Fruit fly (Drosophila melanogaster): ENCODE measurements around the gene CG34316.
A peak's percentile ranks its signal among the peaks of the same experiment; 100 is the strongest.

The CG34316 gene

dm6 chr3R:15229329-15229876 lies 982 bp upstream of the CG34316 start, which contains the start of the genes Art3 and mRpS10 (continued):
- TF ChIP-seq HLHmδ (GFP tag; optimal IDR thresholded peaks at IDR 0.05), result no peak
- TF ChIP-seq trem (tag; optimal IDR thresholded peaks at IDR 0.05), result peak; percentile 98
- TF ChIP-seq prd (optimal IDR thresholded peaks at IDR 0.05), result no peak
- TF ChIP-seq prd (GFP tag; IDR thresholded peaks at IDR 0.05), result peak; percentile 100
- peak; percentile 99 for TF ChIP-seq Blimp-1 (GFP tag; optimal IDR thresholded peaks at IDR 0.05)
- TF ChIP-seq maf-S (GFP tag; optimal IDR thresholded peaks at IDR 0.05), result peak; percentile 100
- peak; percentile 100 for TF ChIP-seq Asciz (GFP tag; optimal IDR thresholded peaks at IDR 0.05)
- TF ChIP-seq ato (GFP tag; IDR thresholded peaks at IDR 0.05; ENCODE audit: partially characterized antibody), result no peak
- TF ChIP-seq zfh1 (GFP tag; IDR thresholded peaks at IDR 0.05), result peak; percentile 100
- TF ChIP-seq seq (GFP tag; IDR thresholded peaks at IDR 0.05), result peak; percentile 100
- peak; percentile 100 for TF ChIP-seq mirr (GFP tag; optimal IDR thresholded peaks at IDR 0.05)
- peak; percentile 96 for TF ChIP-seq Myb (GFP tag; optimal IDR thresholded peaks at IDR 0.05)
- peak; percentile 100 for TF ChIP-seq CG12942 (GFP tag; optimal IDR thresholded peaks at IDR 0.05)
- TF ChIP-seq bowl (GFP tag; IDR thresholded peaks at IDR 0.05), result peak; percentile 99
- peak; percentile 99 for TF ChIP-seq CG10565 (GFP tag; optimal IDR thresholded peaks at IDR 0.05)
- peak; percentile 93 for TF ChIP-seq crol (GFP tag; IDR thresholded peaks at IDR 0.05)
- peak; percentile 100 for TF ChIP-seq C15 (GFP tag; IDR thresholded peaks at IDR 0.05)
- TF ChIP-seq kay (GFP tag; optimal IDR thresholded peaks at IDR 0.05), result peak; percentile 100
- TF ChIP-seq fru (optimal IDR thresholded peaks at IDR 0.05), result no peak
- TF ChIP-seq Dip2 (GFP tag; IDR thresholded peaks at IDR 0.05), result peak; percentile 84
- TF ChIP-seq Trl (optimal IDR thresholded peaks at IDR 0.05), result no peak
- peak; percentile 100 for TF ChIP-seq Trl (GFP tag; optimal IDR thresholded peaks at IDR 0.05)
- peak; percentile 100 for TF ChIP-seq CG5953 (GFP tag; IDR thresholded peaks at IDR 0.05)
- peak; percentile 100 for TF ChIP-seq CG31441 (GFP tag; IDR thresholded peaks at IDR 0.05)
- TF ChIP-seq Doc2 (GFP tag; IDR thresholded peaks at IDR 0.05), result peak; percentile 99
- peak; percentile 100 for TF ChIP-seq sisA (GFP tag; IDR thresholded peaks at IDR 0.05)
- peak; percentile 100 for TF ChIP-seq HLH54F (GFP tag; optimal IDR thresholded peaks at IDR 0.05)
- peak; percentile 98 for TF ChIP-seq wek (GFP tag; optimal IDR thresholded peaks at IDR 0.05)
- TF ChIP-seq kah (GFP tag; optimal IDR thresholded peaks at IDR 0.05), result peak; percentile 99
- TF ChIP-seq cg (GFP tag; optimal IDR thresholded peaks at IDR 0.05), result peak; percentile 7
- peak; percentile 99 for TF ChIP-seq CG31224 (GFP tag; IDR thresholded peaks at IDR 0.05)
- TF ChIP-seq CG8290 (GFP tag; optimal IDR thresholded peaks at IDR 0.05), result peak; percentile 100
- peak; percentile 99 to 100 for TF ChIP-seq CG8290 (tag; optimal IDR thresholded peaks at IDR 0.05)
- no peak for TF ChIP-seq CG8478 (optimal IDR thresholded peaks at IDR 0.05)
- peak; percentile 98 for TF ChIP-seq stwl (tag; optimal IDR thresholded peaks at IDR 0.05)
- TF ChIP-seq mam (GFP tag; optimal IDR thresholded peaks at IDR 0.05), result peak; percentile 100
- TF ChIP-seq CG4854 (GFP tag; optimal IDR thresholded peaks at IDR 0.05), result peak; percentile 100
- peak; percentile 98 for TF ChIP-seq CG9437 (GFP tag; optimal IDR thresholded peaks at IDR 0.05)
- peak; percentile 100 for TF ChIP-seq phol (tag; optimal IDR thresholded peaks at IDR 0.05)
- peak; percentile 100 for TF ChIP-seq bab2 (GFP tag; optimal IDR thresholded peaks at IDR 0.05)
- TF ChIP-seq Sry-δ (GFP tag; optimal IDR thresholded peaks at IDR 0.05), result peak; percentile 91
- TF ChIP-seq CG10979 (tag; optimal IDR thresholded peaks at IDR 0.05), result peak; percentile 100
- TF ChIP-seq Opbp (GFP tag; IDR thresholded peaks at IDR 0.05; ENCODE audit: partially characterized antibody), result peak; percentile 29; the same call in 1 of the 3 replicates
- TF ChIP-seq yki (optimal IDR thresholded peaks at IDR 0.05), result no peak
- TF ChIP-seq CG8089 (GFP tag; optimal IDR thresholded peaks at IDR 0.05), result peak; percentile 100
- peak; percentile 100 for TF ChIP-seq Pdp1 (GFP tag; optimal IDR thresholded peaks at IDR 0.05)
- peak; percentile 100 for TF ChIP-seq Ada2b (GFP tag; IDR thresholded peaks at IDR 0.05)
- peak; percentile 100 for TF ChIP-seq Bteb2 (GFP tag; optimal IDR thresholded peaks at IDR 0.05)
- peak; percentile 99 for TF ChIP-seq exex (tag; optimal IDR thresholded peaks at IDR 0.05)
- peak; percentile 100 for TF ChIP-seq caup (GFP tag; optimal IDR thresholded peaks at IDR 0.05; ENCODE audit: severe bottlenecking)
- peak; percentile 100 for TF ChIP-seq gcm (GFP tag; optimal IDR thresholded peaks at IDR 0.05)
- TF ChIP-seq bbx (GFP tag; IDR thresholded peaks at IDR 0.05; ENCODE audit: partially characterized antibody), result no peak

All from whole organism, embryonic.